Worm (Caenorhabditis elegans): ENCODE measurements around the gene T24B8.7.

Gene T24B8.7

ce11 chrII:9028096-9028495, 25.4 kb downstream of the T24B8.7 start:
- TF ChIP-seq sma-3 (GFP tag; optimal IDR thresholded peaks at IDR 0.05) (peak; percentile 43), ama-1 (optimal IDR thresholded peaks at IDR 0.05) (no peak), nhr-21 (tag; optimal IDR thresholded peaks at IDR 0.05) (peak; percentile 32), sem-4 (tag; optimal IDR thresholded peaks at IDR 0.05) (no peak), elt-3 (tag; optimal IDR thresholded peaks at IDR 0.05) (no peak), blmp-1 (tag; optimal IDR thresholded peaks at IDR 0.05; ENCODE audit: insufficient read depth) (no peak), lin-13 (GFP tag; optimal IDR thresholded peaks at IDR 0.05) (no peak), nhr-11 (tag; optimal IDR thresholded peaks at IDR 0.05) (no peak), ztf-1 (GFP tag; conservative IDR thresholded peaks at IDR 0.05) (no peak), snpc-4 (tag; optimal IDR thresholded peaks at IDR 0.05) (no peak), nhr-25 (tag; optimal IDR thresholded peaks at IDR 0.05) (peak; percentile 26), alr-1 (tag; optimal IDR thresholded peaks at IDR 0.05) (no peak), ceh-16 (tag; optimal IDR thresholded peaks at IDR 0.05) (no peak), egl-27 (tag; optimal IDR thresholded peaks at IDR 0.05) (no peak), C34F6.9 (tag; optimal IDR thresholded peaks at IDR 0.05) (no peak), mbf-1 (tag; optimal IDR thresholded peaks at IDR 0.05) (no peak), unc-55 (GFP tag; optimal IDR thresholded peaks at IDR 0.05) (no peak), unc-39 (tag; optimal IDR thresholded peaks at IDR 0.05) (no peak), sma-9 (GFP tag; optimal IDR thresholded peaks at IDR 0.05) (peak; percentile 59), sma-9 (tag; optimal IDR thresholded peaks at IDR 0.05) (no peak), elt-1 (tag; optimal IDR thresholded peaks at IDR 0.05) (no peak), fos-1 (tag; optimal IDR thresholded peaks at IDR 0.05) (peak; percentile 17)

- TF ChIP-seq nhr-6 (tag; optimal IDR thresholded peaks at IDR 0.05) (no peak), ceh-16 (tag; optimal IDR thresholded peaks at IDR 0.05) (peak; percentile 72), peb-1 (tag; optimal IDR thresholded peaks at IDR 0.05) (no peak), zag-1 (tag; optimal IDR thresholded peaks at IDR 0.05) (no peak), skn-1 (tag; optimal IDR thresholded peaks at IDR 0.05) (no peak), elt-1 (tag; optimal IDR thresholded peaks at IDR 0.05) (no peak), ztf-4 (tag; optimal IDR thresholded peaks at IDR 0.05) (no peak), nhr-21 (tag; optimal IDR thresholded peaks at IDR 0.05) (peak; percentile 28), nhr-77 (tag; optimal IDR thresholded peaks at IDR 0.05) (no peak)
These were observed 27.1 kb downstream of the T24B8.7 start for ce11 chrII:9026348-9026747.

- no peak for TF ChIP-seq nhr-129 (tag; optimal IDR thresholded peaks at IDR 0.05)
- no peak for TF ChIP-seq elt-1 (tag; optimal IDR thresholded peaks at IDR 0.05)
- TF ChIP-seq peb-1 (tag; optimal IDR thresholded peaks at IDR 0.05) = no peak
- TF ChIP-seq ama-1 (optimal IDR thresholded peaks at IDR 0.05) = no peak
- TF ChIP-seq nhr-23 (tag; optimal IDR thresholded peaks at IDR 0.05) = no peak
- TF ChIP-seq ztf-1 (GFP tag; conservative IDR thresholded peaks at IDR 0.05) = no peak
- TF ChIP-seq mab-5 (tag; optimal IDR thresholded peaks at IDR 0.05) = no peak
- no peak for TF ChIP-seq nhr-25 (tag; optimal IDR thresholded peaks at IDR 0.05)
- TF ChIP-seq dmd-4 (tag; optimal IDR thresholded peaks at IDR 0.05) = no peak
- TF ChIP-seq fos-1 (tag; optimal IDR thresholded peaks at IDR 0.05) = no peak
- TF ChIP-seq zag-1 (tag; optimal IDR thresholded peaks at IDR 0.05) = no peak
- no peak for TF ChIP-seq nhr-12 (tag; optimal IDR thresholded peaks at IDR 0.05)
- TF ChIP-seq mbf-1 (tag; optimal IDR thresholded peaks at IDR 0.05) = no peak
- TF ChIP-seq sma-9 (GFP tag; optimal IDR thresholded peaks at IDR 0.05) = no peak
- no peak for TF ChIP-seq sma-9 (tag; optimal IDR thresholded peaks at IDR 0.05)
- TF ChIP-seq nhr-11 (tag; optimal IDR thresholded peaks at IDR 0.05) = no peak
- no peak for TF ChIP-seq gmeb-1 (tag; optimal IDR thresholded peaks at IDR 0.05)
- TF ChIP-seq blmp-1 (tag; optimal IDR thresholded peaks at IDR 0.05; ENCODE audit: insufficient read depth) = no peak
- TF ChIP-seq lin-13 (GFP tag; optimal IDR thresholded peaks at IDR 0.05) = no peak
- no peak for TF ChIP-seq R02D3.7 (tag; optimal IDR thresholded peaks at IDR 0.05)
- TF ChIP-seq nhr-10 (tag; optimal IDR thresholded peaks at IDR 0.05) = no peak
These were observed 29.2 kb downstream of the T24B8.7 start for ce11 chrII:9024312-9024711.

ce11 chrII:9021625-9022024, 31.8 kb downstream of the T24B8.7 start:
- TF ChIP-seq aly-2 (tag; optimal IDR thresholded peaks at IDR 0.05) = no peak
- no peak for TF ChIP-seq ztf-1 (GFP tag; conservative IDR thresholded peaks at IDR 0.05)
- no peak for TF ChIP-seq ama-1 (optimal IDR thresholded peaks at IDR 0.05)
- no peak for TF ChIP-seq Y55F3AM.14 (GFP tag; optimal IDR thresholded peaks at IDR 0.05)
- no peak for TF ChIP-seq ceh-82 (tag; optimal IDR thresholded peaks at IDR 0.05)
- no peak for TF ChIP-seq F13H6.1 (tag; optimal IDR thresholded peaks at IDR 0.05)
- no peak for TF ChIP-seq nhr-77 (tag; optimal IDR thresholded peaks at IDR 0.05)
- TF ChIP-seq egl-27 (tag; optimal IDR thresholded peaks at IDR 0.05) = no peak
- no peak for TF ChIP-seq nhr-11 (tag; optimal IDR thresholded peaks at IDR 0.05)
- TF ChIP-seq lin-13 (GFP tag; optimal IDR thresholded peaks at IDR 0.05) = no peak
- no peak for TF ChIP-seq fos-1 (tag; optimal IDR thresholded peaks at IDR 0.05)
- TF ChIP-seq ztf-11 (tag; optimal IDR thresholded peaks at IDR 0.05) = no peak
- TF ChIP-seq snpc-4 (tag; optimal IDR thresholded peaks at IDR 0.05) = no peak
- TF ChIP-seq unc-39 (tag; optimal IDR thresholded peaks at IDR 0.05) = no peak
- TF ChIP-seq ZK546.5 (tag; optimal IDR thresholded peaks at IDR 0.05) = no peak

Data from whole organism, L2 larva.